Fruit fly (Drosophila melanogaster): Measurements from ENCODE around the gene hh.

DNA sequence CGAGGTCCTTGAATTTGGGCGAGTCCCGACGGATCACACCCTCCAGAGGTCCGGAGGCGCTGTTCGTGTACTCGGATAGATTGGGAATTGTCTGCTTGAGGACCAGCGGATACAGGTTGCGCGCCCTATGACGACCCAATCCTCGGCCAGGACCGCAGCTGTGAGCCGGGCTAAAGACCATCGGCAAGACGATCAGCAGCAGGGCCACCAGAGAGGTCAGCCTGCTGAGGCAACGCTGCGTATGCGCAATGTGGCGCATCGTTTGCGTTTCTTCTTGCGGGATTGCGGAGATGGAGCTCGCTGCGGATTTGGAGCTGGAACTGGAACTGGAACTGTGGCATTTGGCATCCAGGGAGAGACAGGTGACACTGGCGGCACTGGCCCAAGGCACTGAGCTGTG is 593 bp downstream of the hh start:
- TF ChIP-seq psq (optimal IDR thresholded peaks at IDR 0.05) (no peak), ttk (optimal IDR thresholded peaks at IDR 0.05) (no peak), h (optimal IDR thresholded peaks at IDR 0.05) (no peak), Sin3A (optimal IDR thresholded peaks at IDR 0.05) (no peak)

All from Kc167 (cell line).